Worm (Caenorhabditis elegans): ENCODE measurements around the gene kbp-4.

Gene kbp-4

ce11 chrIII:1099523-1099922 lies 18.8 kb downstream of the kbp-4 start:
- TF ChIP-seq unc-62 (GFP tag; optimal IDR thresholded peaks at IDR 0.05): no peak

- TF ChIP-seq unc-62 (GFP tag; optimal IDR thresholded peaks at IDR 0.05): no peak
Observed at ce11 chrIII:1102908-1103307, 22.2 kb downstream of the kbp-4 start, which contains the start of gene exc-6. Gene exc-6 (plus strand): TSS chrIII:1103208.

DNA sequence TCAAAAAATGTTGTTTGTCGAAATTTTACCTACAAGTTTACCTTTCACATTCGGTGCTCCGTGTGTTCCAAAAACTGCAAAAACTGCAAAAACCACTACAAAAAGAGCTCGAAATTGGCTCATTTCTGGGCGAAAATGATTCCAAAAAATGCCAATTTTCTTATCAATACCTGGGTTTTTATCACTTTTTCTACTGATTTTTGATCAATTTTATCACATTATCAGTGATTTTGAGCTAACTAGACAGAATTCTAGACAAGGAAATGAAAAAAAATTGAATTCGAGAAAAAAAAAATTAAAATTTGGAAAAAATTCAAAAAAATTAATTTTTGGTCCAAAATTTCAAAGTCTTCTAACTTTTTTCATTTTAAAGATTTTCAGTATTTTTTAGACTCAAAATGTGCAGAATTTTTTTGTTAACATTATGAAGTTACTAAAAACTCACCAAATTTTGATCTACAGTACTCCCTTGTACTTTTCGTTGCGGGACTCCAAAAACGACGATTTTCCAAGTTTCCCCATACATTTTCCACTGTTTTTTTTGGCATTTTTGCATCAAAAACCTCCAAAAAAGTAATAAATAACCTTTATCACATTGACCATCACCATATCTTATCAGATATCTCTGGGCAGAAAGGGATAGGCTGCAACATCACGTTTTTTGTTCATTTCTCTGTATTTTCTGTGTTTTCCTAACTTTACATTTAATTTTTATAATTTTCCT lies 35.3 kb downstream of the kbp-4 start, which contains the start of the genes F58B6.1 and acsd-1:
TSS of gene F58B6.1 (minus strand) at position 133 of the 724 bp plus-strand sequence.
TSS of gene acsd-1 (plus strand) at position 674 of the 724 bp plus-strand sequence.
- TF ChIP-seq unc-62 (GFP tag; optimal IDR thresholded peaks at IDR 0.05): no peak

- no peak for TF ChIP-seq unc-62 (GFP tag; optimal IDR thresholded peaks at IDR 0.05)
Observed at ce11 chrIII:1122239-1122638, 41.5 kb downstream of the kbp-4 start.

DNA sequence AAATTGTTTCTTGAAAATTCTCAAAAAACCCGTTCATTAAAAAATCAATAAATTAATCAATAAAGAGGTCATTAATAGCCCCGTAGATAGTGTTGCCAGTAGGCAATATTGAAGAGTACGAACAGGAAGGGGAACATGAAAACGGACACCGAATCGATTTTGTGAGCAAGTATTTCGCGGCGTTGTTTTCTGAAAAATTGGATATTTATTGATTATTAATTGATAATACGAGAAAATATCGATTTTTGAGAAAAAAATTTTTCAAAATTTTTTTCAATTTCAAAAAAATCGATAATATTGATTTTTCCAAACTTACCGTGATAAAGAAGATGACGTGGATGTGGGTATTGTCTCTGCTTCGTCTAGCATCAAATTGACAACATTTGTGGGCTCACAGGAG lies 44.8 kb downstream of the kbp-4 start:
- no peak for TF ChIP-seq unc-62 (GFP tag; optimal IDR thresholded peaks at IDR 0.05)

All from whole organism, dauer.